Worm (Caenorhabditis elegans): Measurements from ENCODE around the gene sri-65.
A peak's percentile ranks its signal among the peaks of the same experiment; 100 is the strongest.

The sri-65 gene

ce11 chrV:16370039-16370438, 18.1 kb downstream of the sri-65 start (continued):
- TF ChIP-seq gei-17 (GFP tag; optimal IDR thresholded peaks at IDR 0.05) (peak; percentile 45), efl-1 (GFP tag; optimal IDR thresholded peaks at IDR 0.05) (peak; percentile 12), mes-4 (tag; optimal IDR thresholded peaks at IDR 0.05) (peak; percentile 38), Y67H2A.10 (GFP tag; conservative IDR thresholded peaks at IDR 0.05) (no peak), pbrm-1 (GFP tag; IDR thresholded peaks at IDR 0.05) (peak; percentile 89), hlh-12 (tag; optimal IDR thresholded peaks at IDR 0.05) (no peak), C06A6.2 (GFP tag; conservative IDR thresholded peaks at IDR 0.05) (peak; percentile 59; the same call in 1 of the 2 replicates), ekl-4 (GFP tag; IDR thresholded peaks at IDR 0.05) (peak; percentile 73), rpc-1 (optimal IDR thresholded peaks at IDR 0.05) (peak; percentile 92), rpc-1 (tag; optimal IDR thresholded peaks at IDR 0.05) (peak; percentile 88), T07F8.4 (tag; optimal IDR thresholded peaks at IDR 0.05) (peak; percentile 82), fkh-3 (tag; optimal IDR thresholded peaks at IDR 0.05) (peak; percentile 88), B0261.1 (tag; optimal IDR thresholded peaks at IDR 0.05) (peak; percentile 94)

ce11 chrV:16368143-16368542, 20.0 kb downstream of the sri-65 start:
- TF ChIP-seq F52B5.7 (tag; optimal IDR thresholded peaks at IDR 0.05) (no peak), mes-4 (tag; optimal IDR thresholded peaks at IDR 0.05) (no peak), akir-1 (GFP tag; optimal IDR thresholded peaks at IDR 0.05) (no peak), lin-54 (GFP tag; optimal IDR thresholded peaks at IDR 0.05) (no peak), B0019.2 (GFP tag; conservative IDR thresholded peaks at IDR 0.05) (no peak), atf-7 (tag; optimal IDR thresholded peaks at IDR 0.05) (no peak), gei-17 (GFP tag; optimal IDR thresholded peaks at IDR 0.05) (no peak), ceh-100 (GFP tag; IDR thresholded peaks at IDR 0.05) (no peak), ztf-26 (tag; optimal IDR thresholded peaks at IDR 0.05) (no peak)

- 0 out of 2 replicates have a peak, but pooled peaks have one; percentile 14 for TF ChIP-seq nfyb-1 (GFP tag; IDR thresholded peaks at IDR 0.05)
- no peak for TF ChIP-seq ztf-3 (GFP tag; optimal IDR thresholded peaks at IDR 0.05)
- no peak for TF ChIP-seq akir-1 (GFP tag; optimal IDR thresholded peaks at IDR 0.05)
- TF ChIP-seq nhr-80 (tag; optimal IDR thresholded peaks at IDR 0.05) = no peak
- no peak for TF ChIP-seq zfh-2 (GFP tag; conservative IDR thresholded peaks at IDR 0.05)
- TF ChIP-seq rcor-1 (GFP tag; IDR thresholded peaks at IDR 0.05) = no peak
- peak; percentile 21; the same call in 1 of the 2 replicates for TF ChIP-seq B0336.3 (GFP tag; IDR thresholded peaks at IDR 0.05)
- TF ChIP-seq Y95B8A.8 (GFP tag; IDR thresholded peaks at IDR 0.05) = 0 out of 2 replicates have a peak, but pooled peaks have one; percentile 25
- 0 out of 2 replicates have a peak, but pooled peaks have one; percentile 34 for TF ChIP-seq B0019.2 (GFP tag; conservative IDR thresholded peaks at IDR 0.05)
- no peak for TF ChIP-seq egl-44 (GFP tag; IDR thresholded peaks at IDR 0.05)
- no peak for TF ChIP-seq ceh-100 (GFP tag; IDR thresholded peaks at IDR 0.05)
- no peak for TF ChIP-seq let-526 (GFP tag; IDR thresholded peaks at IDR 0.05)
- no peak for TF ChIP-seq ekl-4 (GFP tag; IDR thresholded peaks at IDR 0.05)
- TF ChIP-seq Y56A3A.18 (GFP tag; IDR thresholded peaks at IDR 0.05) = 0 out of 2 replicates have a peak, but pooled peaks have one; percentile 42
- no peak for TF ChIP-seq snpc-1.3 (tag; optimal IDR thresholded peaks at IDR 0.05; ENCODE audit: insufficient read depth)
- TF ChIP-seq lir-1 (GFP tag; conservative IDR thresholded peaks at IDR 0.05) = no peak
These were observed 20.6 kb downstream of the sri-65 start, which contains the start of gene W08G11.3 for ce11 chrV:16367575-16367974. Gene W08G11.3, plus strand, starts transcription at chrV:16367681.

- TF ChIP-seq B0336.3 (GFP tag; IDR thresholded peaks at IDR 0.05) (no peak), let-526 (GFP tag; IDR thresholded peaks at IDR 0.05) (no peak), F33H1.4 (GFP tag; IDR thresholded peaks at IDR 0.05) (no peak), T07F8.4 (tag; optimal IDR thresholded peaks at IDR 0.05) (no peak), nfyb-1 (GFP tag; IDR thresholded peaks at IDR 0.05) (peak; percentile 98), C06A6.2 (GFP tag; conservative IDR thresholded peaks at IDR 0.05) (no peak), bed-2 (GFP tag; IDR thresholded peaks at IDR 0.05) (no peak)
These were observed 26.8 kb downstream of the sri-65 start for ce11 chrV:16361350-16361749.
